In the genomic region with DNA sequence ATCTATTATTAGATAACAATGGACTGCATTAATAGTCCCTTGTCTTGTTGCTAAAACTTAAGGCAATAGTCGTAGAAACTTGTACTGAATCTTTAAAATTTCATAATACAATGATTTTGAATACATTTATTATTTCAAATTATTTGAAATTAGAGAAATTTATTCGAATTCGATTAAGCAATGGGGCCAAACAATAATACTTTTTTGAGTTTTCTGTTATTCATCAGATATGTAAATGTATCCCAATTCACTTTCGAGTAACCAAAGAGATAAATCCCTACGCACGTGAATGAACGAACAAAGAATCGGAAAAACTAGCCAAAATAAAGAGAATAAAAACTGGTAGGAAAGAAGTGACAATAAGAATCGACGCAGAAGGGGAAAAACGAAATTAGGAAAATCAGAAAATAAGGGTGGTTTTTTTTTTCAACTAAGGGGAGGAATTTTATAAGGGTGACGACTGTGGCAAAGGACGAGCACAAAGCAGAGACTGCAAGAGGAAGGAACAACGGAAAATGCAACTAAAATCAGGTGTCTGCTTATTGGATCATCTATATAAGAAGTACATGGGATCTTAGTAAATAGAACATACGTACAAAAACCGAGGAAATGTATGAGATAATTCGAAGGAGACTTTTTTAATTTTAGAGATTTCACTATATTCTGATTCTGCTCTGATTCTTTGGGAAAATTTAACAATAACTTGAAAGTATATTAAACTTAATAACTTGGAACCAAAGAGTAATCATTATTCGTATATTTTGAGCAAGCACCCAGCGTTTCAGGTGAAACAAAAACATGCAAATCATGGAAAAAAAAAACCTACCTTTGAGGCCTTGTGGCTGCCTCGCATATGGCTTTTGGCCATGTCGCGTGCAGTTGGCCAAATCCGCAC, we compare ENCODE assay signal across 1 fruit fly cellular context.
TF ChIP-seq lines count a peak whose summit lies in the region.

No protein-coding gene starts in this region.

TF ChIP-seq in whole organism, embryonic, 481 proteins besides CTCF, POLR2A, EP300 and RAD21 (continued from another document):
- TF ChIP-seq luna (GFP tag; optimal IDR thresholded peaks at IDR 0.05; lab: Kevin White, UChicago) (no peak), C15 (GFP tag; IDR thresholded peaks at IDR 0.05; lab: Robert Waterston, UW) (no peak), CG9817 (tag; optimal IDR thresholded peaks at IDR 0.05; lab: Kevin White, UChicago) (no peak), Oli (tag; optimal IDR thresholded peaks at IDR 0.05; lab: Kevin White, UChicago) (no peak), Ets65A (GFP tag; lab: Kevin White, UChicago) (no peak), Blimp-1 (GFP tag; optimal IDR thresholded peaks at IDR 0.05; lab: Kevin White, UChicago) (peak; percentile 1), D19A (tag; optimal IDR thresholded peaks at IDR 0.05; lab: Kevin White, UChicago) (peak; percentile 73), psq (GFP tag; optimal IDR thresholded peaks at IDR 0.05; lab: Kevin White, UChicago) (peak; percentile 79), chm (GFP tag; IDR thresholded peaks at IDR 0.05; lab: Robert Waterston, UW) (peak; percentile 27), Med (GFP tag; lab: Kevin White, UChicago) (no peak), sens (GFP tag; lab: Kevin White, UChicago) (peak; percentile 75), pros (GFP tag; optimal IDR thresholded peaks at IDR 0.05; lab: Kevin White, UChicago) (peak; percentile 88), CG10431 (GFP tag; optimal IDR thresholded peaks at IDR 0.05; lab: Kevin White, UChicago) (peak; percentile 19)
